Worm (Caenorhabditis elegans): ENCODE results near the gene mppb-1.

Gene mppb-1

ce11 chrIV:9040393-9040792, 34.1 kb upstream of the mppb-1 start, which contains the start of gene Y73F4A.3:
Y73F4A.3 (minus strand) TSS chrIV:9040493.
- TF ChIP-seq nhr-25 (tag; optimal IDR thresholded peaks at IDR 0.05) (no peak), pha-4 (tag; optimal IDR thresholded peaks at IDR 0.05) (peak; percentile 62)

ce11 chrIV:9043224-9043623, 31.2 kb upstream of the mppb-1 start, which contains the start of gene Y73F4A.2:
Y73F4A.2 (minus strand) TSS chrIV:9043347.
- TF ChIP-seq nhr-25 (tag; optimal IDR thresholded peaks at IDR 0.05): no peak
- TF ChIP-seq pha-4 (tag; optimal IDR thresholded peaks at IDR 0.05): peak; percentile 86
- no peak for TF ChIP-seq nhr-28 (tag; optimal IDR thresholded peaks at IDR 0.05)
- TF ChIP-seq ztf-4 (tag; optimal IDR thresholded peaks at IDR 0.05): no peak
- no peak for TF ChIP-seq fkh-10 (GFP tag; optimal IDR thresholded peaks at IDR 0.05)

ce11 chrIV:9045252-9045651, 29.2 kb upstream of the mppb-1 start, which contains the start of gene Y73F4A.1:
Y73F4A.1 (minus strand) TSS chrIV:9045352.
- TF ChIP-seq egl-5 (tag; optimal IDR thresholded peaks at IDR 0.05) (no peak), elt-2 (tag; optimal IDR thresholded peaks at IDR 0.05) (no peak), nhr-25 (tag; optimal IDR thresholded peaks at IDR 0.05) (no peak), nhr-12 (tag; optimal IDR thresholded peaks at IDR 0.05) (no peak), daf-12 (tag; optimal IDR thresholded peaks at IDR 0.05) (no peak), eor-1 (tag; optimal IDR thresholded peaks at IDR 0.05) (no peak), ceh-28 (tag; optimal IDR thresholded peaks at IDR 0.05) (no peak), nhr-23 (tag; optimal IDR thresholded peaks at IDR 0.05) (no peak), unc-39 (tag; optimal IDR thresholded peaks at IDR 0.05) (no peak), jun-1 (tag; optimal IDR thresholded peaks at IDR 0.05) (no peak), mdl-1 (tag; optimal IDR thresholded peaks at IDR 0.05) (no peak), pha-4 (tag; optimal IDR thresholded peaks at IDR 0.05) (no peak)

- TF ChIP-seq mml-1 (tag; optimal IDR thresholded peaks at IDR 0.05) (no peak), nhr-67 (tag; optimal IDR thresholded peaks at IDR 0.05) (no peak), zag-1 (tag; optimal IDR thresholded peaks at IDR 0.05) (no peak), ceh-9 (tag; optimal IDR thresholded peaks at IDR 0.05) (no peak), skn-1 (tag; optimal IDR thresholded peaks at IDR 0.05) (no peak), lin-39 (tag; optimal IDR thresholded peaks at IDR 0.05) (no peak), ceh-16 (tag; optimal IDR thresholded peaks at IDR 0.05) (no peak)
Measured at ce11 chrIV:9051036-9051435, 23.4 kb upstream of the mppb-1 start.

- TF ChIP-seq jun-1 (tag; optimal IDR thresholded peaks at IDR 0.05): no peak
- no peak for TF ChIP-seq zag-1 (tag; optimal IDR thresholded peaks at IDR 0.05)
- no peak for TF ChIP-seq snpc-4 (tag; optimal IDR thresholded peaks at IDR 0.05)
- TF ChIP-seq pqm-1 (tag; optimal IDR thresholded peaks at IDR 0.05): peak; percentile 9
- no peak for TF ChIP-seq nhr-12 (tag; optimal IDR thresholded peaks at IDR 0.05)
- TF ChIP-seq nhr-43 (tag; optimal IDR thresholded peaks at IDR 0.05; ENCODE audit: poor library complexity, severe bottlenecking): peak; percentile 8
- TF ChIP-seq nfya-1 (tag; optimal IDR thresholded peaks at IDR 0.05; ENCODE audit: insufficient read depth): no peak
Measured at ce11 chrIV:9051510-9052175, 22.8 kb upstream of the mppb-1 start.

- peak; percentile 11 for TF ChIP-seq fkh-10 (GFP tag; optimal IDR thresholded peaks at IDR 0.05)
- no peak for TF ChIP-seq nhr-77 (tag; optimal IDR thresholded peaks at IDR 0.05)
Measured at ce11 chrIV:9053403-9053802, 21.1 kb upstream of the mppb-1 start.

ce11 chrIV:9063518-9063917, 11.0 kb upstream of the mppb-1 start:
- TF ChIP-seq unc-39 (tag; optimal IDR thresholded peaks at IDR 0.05) (no peak), nhr-28 (tag; optimal IDR thresholded peaks at IDR 0.05) (no peak), snpc-4 (tag; optimal IDR thresholded peaks at IDR 0.05) (no peak), hmg-11 (tag; optimal IDR thresholded peaks at IDR 0.05) (no peak), fkh-10 (GFP tag; optimal IDR thresholded peaks at IDR 0.05) (peak; percentile 58), nhr-43 (tag; optimal IDR thresholded peaks at IDR 0.05; ENCODE audit: poor library complexity, severe bottlenecking) (no peak), nhr-76 (tag; optimal IDR thresholded peaks at IDR 0.05) (no peak), nhr-11 (tag; optimal IDR thresholded peaks at IDR 0.05) (no peak), lin-15B (tag; optimal IDR thresholded peaks at IDR 0.05) (peak; percentile 9), nhr-12 (tag; optimal IDR thresholded peaks at IDR 0.05) (no peak), nfya-1 (tag; optimal IDR thresholded peaks at IDR 0.05; ENCODE audit: insufficient read depth) (peak; percentile 28)
